Worm (Caenorhabditis elegans) whole organism, L4 larva: Measurements from ENCODE around the gene str-177.
A peak's percentile ranks its signal among the peaks of the same experiment; 100 is the strongest.

ENCODE experiments used
- ceh-32 ChIP-seq: sonication (generic microtip); optimal IDR thresholded peaks from 2 replicates; lab custom pipeline; 2016; ENCODE audit warnings: mild to moderate bottlenecking, missing genetic modification characterization, missing compliant biosample characterization; ENCODE audit not compliant: poor library complexity
- hlh-11 ChIP-seq: fragments of 200-800 bp; sonication (Bioruptor generic); optimal IDR thresholded peaks from 2 replicates; lab custom pipeline; 2018; ENCODE audit warnings: mild to moderate bottlenecking, missing genetic modification characterization, missing compliant biosample characterization
- unc-62 ChIP-seq, 3 experiments: fragments of 150-350 bp in 1 of 3; sonication (generic microtip); optimal IDR thresholded peaks in 2 of 3; peaks in 1 of 3; 1 replicate in 1 of 3; 2 replicates in 2 of 3; lab custom pipeline; 2014 to 2017; ENCODE audit warnings: missing biosample characterization in 3 of 3, missing genetic modification characterization in 3 of 3, missing genetic modification reagents in 3 of 3, missing genotype in 1 of 3

ce11 chrV:9202710-9203109 lies 3.9 kb upstream of the str-177 start, which contains the start of gene asp-2:
- TF ChIP-seq unc-62 (GFP tag; optimal IDR thresholded peaks at IDR 0.05 in 1 of 2; lab: Kevin White, UChicago), result no peak
- TF ChIP-seq unc-62 (tag; optimal IDR thresholded peaks at IDR 0.05; lab: Kevin White, UChicago), result no peak
- TF ChIP-seq hlh-11 (tag; lab: Kevin White, UChicago), result peak; percentile 57
- TF ChIP-seq ceh-32 (tag; lab: Kevin White, UChicago), result no peak
